Worm (Caenorhabditis elegans): ENCODE measurements around the gene F53C3.11.

- TF ChIP-seq C16A3.4 (tag; optimal IDR thresholded peaks at IDR 0.05) (no peak), fkh-10 (GFP tag; optimal IDR thresholded peaks at IDR 0.05) (no peak), nhr-76 (tag; optimal IDR thresholded peaks at IDR 0.05) (no peak)
These were observed 25.3 kb upstream of the F53C3.11 start for ce11 chrII:3931825-3932224.

Measured in whole organism, L1 larva.